Worm (Caenorhabditis elegans) whole organism, young adult: ENCODE measurements around the gene K04C1.3.

Source experiments
- B0019.2 ChIP-seq: fragments of 200-800 bp; sonication (Bioruptor generic); conservative IDR thresholded peaks from 2 replicates; pipeline ENCODE4 v1.3.6; 2022; ENCODE audit warnings: missing genetic modification reagents, missing genetic modification characterization, missing compliant biosample characterization
- F23B12.7 ChIP-seq: sonication (generic microtip); optimal IDR thresholded peaks from 2 replicates; lab custom pipeline; 2017; ENCODE audit warnings: missing genetic modification characterization, mild to moderate bottlenecking, missing compliant biosample characterization, antibody characterized with exemption, moderate library complexity; ENCODE audit not compliant: insufficient read depth
- F37B4.10 ChIP-seq: fragments of 200-800 bp; sonication (Bioruptor generic); IDR thresholded peaks from 2 replicates; pipeline ENCODE4 v1.3.6; 2022; ENCODE audit warnings: missing genetic modification characterization, missing compliant biosample characterization
- F39B2.1 ChIP-seq: fragments of 200-800 bp; sonication (Bioruptor generic); IDR thresholded peaks from 2 replicates; pipeline ENCODE4 v1.3.6; 2022; ENCODE audit warnings: missing genetic modification reagents, missing genetic modification characterization, missing compliant biosample characterization
- Y95B8A.8 ChIP-seq: fragments of 200-800 bp; sonication (Bioruptor generic); IDR thresholded peaks from 2 replicates; pipeline ENCODE4 v1.3.6; 2022; ENCODE audit warnings: missing genetic modification reagents, missing genetic modification characterization, missing compliant biosample characterization
- atf-7 ChIP-seq: sonication (generic microtip); optimal IDR thresholded peaks from 2 replicates; lab custom pipeline; 2017; ENCODE audit warnings: mild to moderate bottlenecking, missing genetic modification characterization, missing compliant biosample characterization
- attf-3 ChIP-seq: fragments of 200-800 bp; sonication (Bioruptor generic); conservative IDR thresholded peaks from 2 replicates; pipeline ENCODE4 v1.3.6; 2022; ENCODE audit warnings: missing genetic modification reagents, missing genetic modification characterization, missing compliant biosample characterization
- attf-5 ChIP-seq: fragments of 200-800 bp; sonication (Bioruptor generic); optimal IDR thresholded peaks from 2 replicates; lab custom pipeline; 2018; ENCODE audit warnings: mild to moderate bottlenecking, missing genetic modification characterization, missing compliant biosample characterization
- attf-6 ChIP-seq: fragments of 200-800 bp; sonication (Bioruptor generic); IDR thresholded peaks from 2 replicates; pipeline ENCODE4 v1.3.6; 2022; ENCODE audit warnings: missing genetic modification reagents, missing genetic modification characterization, missing compliant biosample characterization
- bed-1 ChIP-seq: fragments of 200-800 bp; sonication (Bioruptor generic); IDR thresholded peaks from 2 replicates; pipeline ENCODE4 v1.3.6; 2022; ENCODE audit warnings: missing genetic modification reagents, missing genetic modification characterization, missing compliant biosample characterization
- bed-2 ChIP-seq: fragments of 200-800 bp; sonication (Bioruptor generic); IDR thresholded peaks from 2 replicates; pipeline ENCODE4 v1.3.6; 2022; ENCODE audit warnings: missing genetic modification reagents, missing genetic modification characterization, missing compliant biosample characterization
- cebp-1 ChIP-seq, 2 experiments: fragments of 200-800 bp in 1 of 2; sonication (Bioruptor generic) in 1 of 2; sonication (generic microtip) in 1 of 2; IDR thresholded peaks in 1 of 2; optimal IDR thresholded peaks in 1 of 2; 2 replicates each; pipeline versions ENCODE4 v1.3.6 to Lab custom; 2017 to 2022; ENCODE audit warnings: missing compliant biosample characterization in 2 of 2, missing genetic modification characterization in 2 of 2, mild to moderate bottlenecking in 1 of 2, missing genetic modification reagents in 1 of 2, moderate library complexity in 1 of 2
- ceh-100 ChIP-seq: fragments of 200-800 bp; sonication (Bioruptor generic); IDR thresholded peaks from 2 replicates; pipeline ENCODE4 v1.3.6; 2022; ENCODE audit warnings: missing genetic modification reagents, missing genetic modification characterization, missing compliant biosample characterization
- ceh-27 ChIP-seq: fragments of 200-800 bp; sonication (Bioruptor generic); optimal IDR thresholded peaks from 2 replicates; lab custom pipeline; 2018; ENCODE audit warnings: mild to moderate bottlenecking, missing genetic modification characterization, moderate library complexity, missing compliant biosample characterization
- ceh-79 ChIP-seq: sonication (generic microtip); optimal IDR thresholded peaks from 2 replicates; lab custom pipeline; 2017; ENCODE audit warnings: mild to moderate bottlenecking, missing genetic modification characterization, missing compliant biosample characterization
- ekl-4 ChIP-seq: fragments of 200-800 bp; sonication (Bioruptor generic); IDR thresholded peaks from 2 replicates; pipeline ENCODE4 v1.3.6; 2022; ENCODE audit warnings: missing genetic modification reagents, missing genetic modification characterization, missing compliant biosample characterization
- ets-4 ChIP-seq: fragments of 200-800 bp; sonication (Bioruptor generic); optimal IDR thresholded peaks from 2 replicates; lab custom pipeline; 2018; ENCODE audit warnings: mild to moderate bottlenecking, missing genetic modification characterization, missing compliant biosample characterization
- hmg-1.2 ChIP-seq: fragments of 200-800 bp; sonication (Bioruptor generic); IDR thresholded peaks from 2 replicates; pipeline ENCODE4 v1.3.6; 2022; ENCODE audit warnings: missing genetic modification reagents, missing genetic modification characterization, missing compliant biosample characterization
- let-526 ChIP-seq: fragments of 200-800 bp; sonication (Bioruptor generic); IDR thresholded peaks from 2 replicates; pipeline ENCODE4 v1.3.6; 2022; ENCODE audit warnings: missing genetic modification reagents, missing genetic modification characterization, missing compliant biosample characterization
- let-607 ChIP-seq, 2 experiments: fragments of 200-800 bp in 1 of 2; sonication (Bioruptor generic) in 1 of 2; sonication (generic microtip) in 1 of 2; optimal IDR thresholded peaks; 2 replicates each; lab custom pipeline; 2016 to 2018; ENCODE audit warnings: mild to moderate bottlenecking in 2 of 2, missing compliant biosample characterization in 2 of 2, missing genetic modification characterization in 2 of 2, moderate library complexity in 2 of 2, missing genotype in 1 of 2
- lin-40 ChIP-seq: sonication (generic microtip); optimal IDR thresholded peaks from 2 replicates; lab custom pipeline; 2016; ENCODE audit warnings: missing genetic modification characterization, mild to moderate bottlenecking, missing compliant biosample characterization, missing genotype, missing genetic modification reagents
- lir-1 ChIP-seq: fragments of 200-800 bp; sonication (Bioruptor generic); conservative IDR thresholded peaks from 2 replicates; pipeline ENCODE4 v1.3.6; 2022; ENCODE audit warnings: missing genetic modification reagents, missing genetic modification characterization, missing compliant biosample characterization
- madf-6 ChIP-seq: fragments of 200-800 bp; sonication (Bioruptor generic); IDR thresholded peaks from 2 replicates; pipeline ENCODE4 v1.3.6; 2022; ENCODE audit warnings: missing genetic modification reagents, missing genetic modification characterization, missing compliant biosample characterization
- mes-4 ChIP-seq: sonication (generic microtip); optimal IDR thresholded peaks from 2 replicates; lab custom pipeline; 2016; ENCODE audit warnings: missing genotype, missing genetic modification characterization, missing compliant biosample characterization
- mxl-1 ChIP-seq: sonication (generic microtip); optimal IDR thresholded peaks from 2 replicates; lab custom pipeline; 2016; ENCODE audit warnings: missing genetic modification characterization, missing compliant biosample characterization
- nfya-2 ChIP-seq: fragments of 200-800 bp; sonication (Bioruptor generic); IDR thresholded peaks from 2 replicates; pipeline ENCODE4 v1.3.6; 2022; ENCODE audit warnings: missing genetic modification reagents, missing genetic modification characterization, missing compliant biosample characterization
- nhr-80 ChIP-seq: sonication (generic microtip); optimal IDR thresholded peaks from 2 replicates; lab custom pipeline; 2016; ENCODE audit warnings: missing genetic modification characterization, missing compliant biosample characterization
- nhr-90 ChIP-seq: sonication (generic microtip); optimal IDR thresholded peaks from 2 replicates; lab custom pipeline; 2016; ENCODE audit warnings: missing genotype, mild to moderate bottlenecking, missing genetic modification characterization, missing compliant biosample characterization
- pha-4 ChIP-seq: fragments of 150-350 bp; sonication (generic microtip); optimal IDR thresholded peaks from 2 replicates; lab custom pipeline; 2014; ENCODE audit warnings: missing biosample characterization, missing genetic modification reagents, missing genetic modification characterization
- repo-1 ChIP-seq: sonication (generic microtip); optimal IDR thresholded peaks from 2 replicates; lab custom pipeline; 2017; ENCODE audit warnings: mild to moderate bottlenecking, missing genetic modification characterization, missing compliant biosample characterization
- sdz-38 ChIP-seq: sonication (generic microtip); optimal IDR thresholded peaks from 2 replicates; lab custom pipeline; 2016; ENCODE audit warnings: missing genotype, missing genetic modification characterization, missing compliant biosample characterization
- tbp1 ChIP-seq: fragments of 200-800 bp; sonication (Bioruptor generic); optimal IDR thresholded peaks from 2 replicates; lab custom pipeline; 2018; ENCODE audit warnings: mild to moderate bottlenecking, missing genetic modification characterization, missing compliant biosample characterization
- unc-62 ChIP-seq: fragments of 150-350 bp; optimal IDR thresholded peaks from 2 replicates; lab custom pipeline; 2014; ENCODE audit warnings: missing biosample characterization, missing genetic modification reagents, missing genetic modification characterization
- zfh-2 ChIP-seq: fragments of 200-800 bp; sonication (Bioruptor generic); conservative IDR thresholded peaks from 2 replicates; pipeline ENCODE4 v1.3.6; 2022; ENCODE audit warnings: missing genetic modification reagents, missing genetic modification characterization, missing compliant biosample characterization
- ztf-22 ChIP-seq: fragments of 200-800 bp; sonication (Bioruptor generic); optimal IDR thresholded peaks from 2 replicates; lab custom pipeline; 2018; ENCODE audit warnings: mild to moderate bottlenecking, missing genetic modification characterization, moderate library complexity, missing compliant biosample characterization
- ztf-3 ChIP-seq: fragments of 200-800 bp; sonication (Bioruptor generic); optimal IDR thresholded peaks from 2 replicates; lab custom pipeline; 2018; ENCODE audit warnings: mild to moderate bottlenecking, missing genetic modification characterization, missing compliant biosample characterization
- ztf-6 ChIP-seq: fragments of 200-800 bp; sonication (Bioruptor generic); IDR thresholded peaks from 2 replicates; pipeline ENCODE4 v1.3.6; 2022; ENCODE audit warnings: missing genetic modification reagents, missing genetic modification characterization, missing compliant biosample characterization

The K04C1.3 gene

DNA sequence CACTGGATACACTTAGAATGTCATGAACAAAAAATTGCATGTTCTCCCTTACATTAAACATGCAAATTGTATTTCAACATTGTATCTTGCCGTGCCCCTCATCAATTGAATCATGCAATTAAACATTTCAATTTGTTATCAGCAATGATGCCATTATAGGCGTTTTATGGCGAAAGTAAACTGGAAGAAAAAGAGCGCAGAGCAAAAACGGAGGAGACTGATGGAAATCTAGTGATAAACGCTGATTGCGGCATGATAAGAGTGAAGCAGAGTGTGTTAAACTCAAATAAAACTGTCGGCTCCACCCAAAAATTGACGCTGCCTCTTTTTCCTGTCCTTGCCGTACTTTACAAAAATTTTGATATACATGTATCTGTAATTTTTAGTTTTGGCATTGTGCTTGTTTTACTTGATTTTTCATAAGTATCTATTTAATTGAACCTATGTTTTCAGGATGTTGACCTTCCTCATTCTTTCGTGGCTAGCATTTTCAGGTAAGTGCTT is 28.6 kb downstream of the K04C1.3 start, which contains the start of gene K06G5.1:
TSS of gene K06G5.1 (plus strand) at position 454 of the 504 bp plus-strand sequence.
- TF ChIP-seq F23B12.7 (tag; lab: Kevin White, UChicago) (peak; percentile 12), ztf-6 (GFP tag; lab: Robert Waterston, UW) (no peak), attf-6 (GFP tag; lab: Robert Waterston, UW) (no peak), ceh-79 (tag; lab: Kevin White, UChicago) (no peak), ekl-4 (GFP tag; lab: Robert Waterston, UW) (no peak), F39B2.1 (no peak), attf-3 (no peak), madf-6 (GFP tag; lab: Robert Waterston, UW) (no peak), nfya-2 (GFP tag; lab: Robert Waterston, UW) (no peak), sdz-38 (tag; lab: Kevin White, UChicago) (no peak), cebp-1 (GFP tag; IDR thresholded peaks at IDR 0.05; lab: Robert Waterston, UW) (no peak), cebp-1 (tag; optimal IDR thresholded peaks at IDR 0.05; lab: Kevin White, UChicago) (peak; percentile 64), attf-5 (GFP tag; lab: Kevin White, UChicago) (no peak), ceh-100 (no peak), let-526 (no peak), mxl-1 (no peak), ceh-27 (no peak), F37B4.10 (GFP tag; lab: Robert Waterston, UW) (no peak), zfh-2 (GFP tag; lab: Robert Waterston, UW) (no peak), B0019.2 (GFP tag; lab: Robert Waterston, UW) (no peak), repo-1 (tag; lab: Kevin White, UChicago) (no peak), ztf-3 (GFP tag; lab: Kevin White, UChicago) (no peak), mes-4 (tag; lab: Kevin White, UChicago) (no peak), lir-1 (GFP tag; lab: Robert Waterston, UW) (no peak), lin-40 (tag; lab: Kevin White, UChicago) (no peak), Y95B8A.8 (GFP tag; lab: Robert Waterston, UW) (no peak), unc-62 (GFP tag; lab: Kevin White, UChicago) (no peak), tbp1 (GFP tag; lab: Kevin White, UChicago) (no peak), nhr-80 (tag; lab: Kevin White, UChicago) (peak; percentile 98), ztf-22 (peak; percentile 12), pha-4 (tag; lab: Kevin White, UChicago) (peak; percentile 44), nhr-90 (tag; lab: Kevin White, UChicago) (no peak), atf-7 (tag; lab: Kevin White, UChicago) (peak; percentile 40), hmg-1.2 (no peak), bed-1 (no peak), ets-4 (GFP tag; lab: Kevin White, UChicago) (peak; percentile 81), let-607 (tag; optimal IDR thresholded peaks at IDR 0.05; lab: Kevin White, UChicago) (no peak), bed-2 (GFP tag; lab: Robert Waterston, UW) (no peak)

DNA sequence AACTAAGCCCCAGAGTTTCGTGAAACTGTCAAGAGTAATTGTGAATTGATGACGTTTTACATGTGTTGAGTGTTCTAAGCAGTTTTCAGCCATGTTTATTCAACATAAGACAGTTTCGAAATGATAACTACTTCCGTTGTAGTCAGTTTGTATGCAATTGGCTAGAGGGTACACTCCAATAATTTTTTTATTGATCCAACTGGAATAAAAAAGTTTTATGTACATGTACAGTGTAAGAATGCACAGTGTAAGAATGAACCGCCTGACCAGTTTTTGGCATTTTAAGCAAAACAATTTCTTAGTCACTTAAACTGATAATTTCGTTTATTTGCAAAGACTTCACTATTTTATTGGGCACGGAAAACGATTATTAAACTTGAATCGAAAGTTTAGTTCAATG is 29.9 kb downstream of the K04C1.3 start:
- TF ChIP-seq nhr-80 (tag; lab: Kevin White, UChicago) (peak; percentile 1), lin-40 (tag; lab: Kevin White, UChicago) (no peak)
